Worm (Caenorhabditis elegans) whole organism, young adult: ENCODE results near the gene lgc-47.

Source experiments
- B0261.1 ChIP-seq: sonication (generic microtip); optimal IDR thresholded peaks from 2 replicates; lab custom pipeline; 2016; ENCODE audit warnings: mild to moderate bottlenecking, missing genetic modification characterization, moderate library complexity, missing compliant biosample characterization
- C06A6.2 ChIP-seq: fragments of 200-800 bp; sonication (Bioruptor generic); conservative IDR thresholded peaks from 2 replicates; pipeline ENCODE4 v1.3.6; 2022; ENCODE audit warnings: missing genetic modification characterization, missing compliant biosample characterization
- F23B12.7 ChIP-seq: sonication (generic microtip); optimal IDR thresholded peaks from 2 replicates; lab custom pipeline; 2017; ENCODE audit warnings: missing genetic modification characterization, mild to moderate bottlenecking, missing compliant biosample characterization, antibody characterized with exemption, moderate library complexity; ENCODE audit not compliant: insufficient read depth
- F33H1.4 ChIP-seq: fragments of 200-800 bp; sonication (Bioruptor generic); IDR thresholded peaks from 2 replicates; pipeline ENCODE4 v1.3.6; 2022; ENCODE audit warnings: missing genetic modification reagents, missing genetic modification characterization, missing compliant biosample characterization
- F39B2.1 ChIP-seq: fragments of 200-800 bp; sonication (Bioruptor generic); IDR thresholded peaks from 2 replicates; pipeline ENCODE4 v1.3.6; 2022; ENCODE audit warnings: missing genetic modification reagents, missing genetic modification characterization, missing compliant biosample characterization
- F55B11.4 ChIP-seq: sonication (generic microtip); optimal IDR thresholded peaks from 2 replicates; lab custom pipeline; 2016; ENCODE audit warnings: missing compliant biosample characterization, missing genetic modification characterization, borderline replicate concordance; ENCODE audit not compliant: insufficient read depth
- F57C9.4 ChIP-seq: sonication (generic microtip); optimal IDR thresholded peaks from 2 replicates; lab custom pipeline; 2017; ENCODE audit warnings: mild to moderate bottlenecking, missing genetic modification characterization, missing compliant biosample characterization
- Y79H2A.3 ChIP-seq: fragments of 200-800 bp; sonication (Bioruptor generic); conservative IDR thresholded peaks from 2 replicates; pipeline ENCODE4 v1.3.6; 2022; ENCODE audit warnings: missing genetic modification reagents, missing genetic modification characterization, missing compliant biosample characterization
- ZK185.1 ChIP-seq: sonication (generic microtip); optimal IDR thresholded peaks from 2 replicates; lab custom pipeline; 2016; ENCODE audit warnings: mild to moderate bottlenecking, missing genetic modification characterization, missing compliant biosample characterization; ENCODE audit not compliant: poor library complexity, severe bottlenecking
- aptf-3 ChIP-seq: fragments of 200-800 bp; sonication (Bioruptor generic); IDR thresholded peaks from 2 replicates; pipeline ENCODE4 v1.3.6; 2022; ENCODE audit warnings: missing genetic modification characterization, missing compliant biosample characterization
- atf-7 ChIP-seq: sonication (generic microtip); optimal IDR thresholded peaks from 2 replicates; lab custom pipeline; 2017; ENCODE audit warnings: mild to moderate bottlenecking, missing genetic modification characterization, missing compliant biosample characterization
- athp-1 ChIP-seq: sonication (generic microtip); optimal IDR thresholded peaks from 2 replicates; lab custom pipeline; 2017; ENCODE audit warnings: mild to moderate bottlenecking, missing genetic modification characterization, missing compliant biosample characterization
- attf-5 ChIP-seq: fragments of 200-800 bp; sonication (Bioruptor generic); optimal IDR thresholded peaks from 2 replicates; lab custom pipeline; 2018; ENCODE audit warnings: mild to moderate bottlenecking, missing genetic modification characterization, missing compliant biosample characterization
- attf-6 ChIP-seq: fragments of 200-800 bp; sonication (Bioruptor generic); IDR thresholded peaks from 2 replicates; pipeline ENCODE4 v1.3.6; 2022; ENCODE audit warnings: missing genetic modification reagents, missing genetic modification characterization, missing compliant biosample characterization
- bed-2 ChIP-seq: fragments of 200-800 bp; sonication (Bioruptor generic); IDR thresholded peaks from 2 replicates; pipeline ENCODE4 v1.3.6; 2022; ENCODE audit warnings: missing genetic modification reagents, missing genetic modification characterization, missing compliant biosample characterization
- ccch-3 ChIP-seq: fragments of 200-800 bp; sonication (Bioruptor generic); optimal IDR thresholded peaks from 2 replicates; lab custom pipeline; 2018; ENCODE audit warnings: mild to moderate bottlenecking, missing genetic modification characterization, missing compliant biosample characterization
- cebp-2 ChIP-seq: fragments of 200-800 bp; sonication (Bioruptor generic); IDR thresholded peaks from 2 replicates; pipeline ENCODE4 v1.3.6; 2022; ENCODE audit warnings: missing genetic modification characterization, missing compliant biosample characterization
- ceh-79 ChIP-seq: sonication (generic microtip); optimal IDR thresholded peaks from 2 replicates; lab custom pipeline; 2017; ENCODE audit warnings: mild to moderate bottlenecking, missing genetic modification characterization, missing compliant biosample characterization
- chd-7 ChIP-seq: sonication (generic microtip); optimal IDR thresholded peaks from 2 replicates; lab custom pipeline; 2016; ENCODE audit warnings: mild to moderate bottlenecking, missing genetic modification characterization, moderate library complexity, missing compliant biosample characterization
- die-1 ChIP-seq: sonication (generic microtip); optimal IDR thresholded peaks from 2 replicates; lab custom pipeline; 2016; ENCODE audit warnings: missing genotype, mild to moderate bottlenecking, missing genetic modification characterization, missing compliant biosample characterization
- dox-1 ChIP-seq: fragments of 200-800 bp; sonication (Bioruptor generic); IDR thresholded peaks from 2 replicates; pipeline ENCODE4 v1.3.6; 2022; ENCODE audit warnings: missing genetic modification reagents, missing genetic modification characterization, missing compliant biosample characterization
- egl-18 ChIP-seq: fragments of 200-800 bp; sonication (Bioruptor generic); IDR thresholded peaks from 2 replicates; pipeline ENCODE4 v1.3.6; 2022; ENCODE audit warnings: missing genetic modification reagents, missing genetic modification characterization, missing compliant biosample characterization
- ekl-4 ChIP-seq: fragments of 200-800 bp; sonication (Bioruptor generic); IDR thresholded peaks from 2 replicates; pipeline ENCODE4 v1.3.6; 2022; ENCODE audit warnings: missing genetic modification reagents, missing genetic modification characterization, missing compliant biosample characterization
- ets-4 ChIP-seq: fragments of 200-800 bp; sonication (Bioruptor generic); optimal IDR thresholded peaks from 2 replicates; lab custom pipeline; 2018; ENCODE audit warnings: mild to moderate bottlenecking, missing genetic modification characterization, missing compliant biosample characterization
- fkh-3 ChIP-seq: sonication (generic microtip); optimal IDR thresholded peaks from 2 replicates; lab custom pipeline; 2016; ENCODE audit warnings: mild to moderate bottlenecking, missing genetic modification characterization, missing compliant biosample characterization
- hlh-26 ChIP-seq: fragments of 200-800 bp; sonication (Bioruptor generic); conservative IDR thresholded peaks from 2 replicates; pipeline ENCODE4 v1.3.6; 2022; ENCODE audit warnings: missing genetic modification reagents, missing genetic modification characterization, missing compliant biosample characterization
- let-526 ChIP-seq: fragments of 200-800 bp; sonication (Bioruptor generic); IDR thresholded peaks from 2 replicates; pipeline ENCODE4 v1.3.6; 2022; ENCODE audit warnings: missing genetic modification reagents, missing genetic modification characterization, missing compliant biosample characterization
- madf-3 ChIP-seq: fragments of 200-800 bp; sonication (Bioruptor generic); IDR thresholded peaks from 2 replicates; pipeline ENCODE4 v1.3.6; 2022; ENCODE audit warnings: missing genetic modification reagents, missing genetic modification characterization, missing compliant biosample characterization
- madf-8 ChIP-seq: fragments of 200-800 bp; sonication (Bioruptor generic); conservative IDR thresholded peaks from 2 replicates; pipeline ENCODE4 v1.3.6; 2022; ENCODE audit warnings: missing genetic modification reagents, missing genetic modification characterization, missing compliant biosample characterization
- mcd-1 ChIP-seq: fragments of 200-800 bp; sonication (Bioruptor generic); IDR thresholded peaks from 2 replicates; pipeline ENCODE4 v1.3.6; 2022; ENCODE audit warnings: missing genetic modification reagents, missing genetic modification characterization, missing compliant biosample characterization
- nfya-2 ChIP-seq: fragments of 200-800 bp; sonication (Bioruptor generic); IDR thresholded peaks from 2 replicates; pipeline ENCODE4 v1.3.6; 2022; ENCODE audit warnings: missing genetic modification reagents, missing genetic modification characterization, missing compliant biosample characterization
- nhr-90 ChIP-seq: sonication (generic microtip); optimal IDR thresholded peaks from 2 replicates; lab custom pipeline; 2016; ENCODE audit warnings: missing genotype, mild to moderate bottlenecking, missing genetic modification characterization, missing compliant biosample characterization
- repo-1 ChIP-seq: sonication (generic microtip); optimal IDR thresholded peaks from 2 replicates; lab custom pipeline; 2017; ENCODE audit warnings: mild to moderate bottlenecking, missing genetic modification characterization, missing compliant biosample characterization
- tbp1 ChIP-seq: fragments of 200-800 bp; sonication (Bioruptor generic); optimal IDR thresholded peaks from 2 replicates; lab custom pipeline; 2018; ENCODE audit warnings: mild to moderate bottlenecking, missing genetic modification characterization, missing compliant biosample characterization
- ztf-26 ChIP-seq: sonication (generic microtip); optimal IDR thresholded peaks from 2 replicates; lab custom pipeline; 2017; ENCODE audit warnings: missing genetic modification characterization, missing compliant biosample characterization
- ztf-6 ChIP-seq: fragments of 200-800 bp; sonication (Bioruptor generic); IDR thresholded peaks from 2 replicates; pipeline ENCODE4 v1.3.6; 2022; ENCODE audit warnings: missing genetic modification reagents, missing genetic modification characterization, missing compliant biosample characterization

The lgc-47 gene

DNA sequence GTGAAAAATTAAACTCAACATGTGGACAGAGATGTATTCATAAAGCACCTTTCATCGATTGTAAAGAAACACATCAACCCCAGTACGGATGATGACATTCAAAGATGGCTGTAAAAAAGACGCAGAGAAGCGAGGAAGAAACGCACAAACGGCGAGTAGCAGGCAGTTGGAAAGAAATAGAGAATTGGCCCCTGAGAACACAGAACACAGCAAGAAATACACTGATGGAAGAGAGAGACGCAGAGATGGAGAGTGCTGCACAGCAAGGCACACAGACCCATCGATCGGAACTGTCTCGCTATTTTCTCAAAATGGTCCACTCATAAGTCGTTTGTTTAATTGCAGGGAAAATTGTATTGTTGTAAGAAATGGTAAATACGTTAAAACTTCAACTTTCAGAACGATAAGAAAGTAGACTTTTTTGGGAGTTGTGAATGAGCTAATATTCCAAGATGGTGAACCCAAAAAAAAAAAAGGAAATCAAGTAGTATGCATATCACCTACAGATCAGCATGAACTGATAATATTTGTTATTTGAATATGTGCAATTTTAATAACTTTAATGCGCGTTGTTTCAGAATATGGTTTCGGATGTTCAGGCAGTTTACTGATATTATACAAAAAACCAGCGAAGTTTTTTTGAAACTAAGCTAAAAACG, 15.3 kb upstream of the lgc-47 start (continued):
- TF ChIP-seq mcd-1 (GFP tag; lab: Robert Waterston, UW) (peak; percentile 39; the same call in 1 of the 2 replicates), F55B11.4 (tag; lab: Kevin White, UChicago) (no peak), egl-18 (no peak), attf-5 (peak; percentile 35), tbp1 (GFP tag; lab: Kevin White, UChicago) (no peak), ekl-4 (GFP tag; lab: Robert Waterston, UW) (no peak), ztf-26 (tag; lab: Kevin White, UChicago) (no peak), F23B12.7 (tag; lab: Kevin White, UChicago) (no peak), die-1 (tag; lab: Kevin White, UChicago) (no peak), let-526 (GFP tag; lab: Robert Waterston, UW) (no peak), cebp-2 (GFP tag; lab: Robert Waterston, UW) (no peak), F33H1.4 (no peak), madf-8 (GFP tag; lab: Robert Waterston, UW) (no peak), F57C9.4 (no peak), hlh-26 (GFP tag; lab: Robert Waterston, UW) (no peak), nfya-2 (GFP tag; lab: Robert Waterston, UW) (no peak), ceh-79 (no peak)

DNA sequence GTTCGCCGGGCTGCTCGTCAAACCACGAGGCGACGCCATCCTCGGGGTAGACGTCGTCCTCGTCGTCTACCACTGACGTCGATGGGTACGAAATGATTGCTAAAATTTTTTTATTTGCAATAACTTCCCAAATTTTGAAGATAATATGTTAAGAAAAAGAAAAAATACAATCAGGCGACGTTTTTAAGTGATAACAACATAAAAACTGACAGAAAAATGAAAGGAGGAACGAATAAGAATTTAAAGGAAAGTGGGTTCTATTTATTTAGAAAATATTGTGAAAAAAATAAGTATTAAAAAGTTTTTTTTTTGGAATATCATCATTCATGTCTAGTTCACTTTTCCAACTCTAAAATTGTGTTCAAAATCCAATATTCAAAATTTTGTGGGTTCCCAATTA, 14.7 kb upstream of the lgc-47 start, which contains the start of gene dpy-22:
dpy-22 (minus strand) TSS at position 101 of the 400 bp plus-strand sequence.
- TF ChIP-seq ZK185.1 (tag; lab: Kevin White, UChicago) (no peak), madf-8 (GFP tag; lab: Robert Waterston, UW) (no peak), Y79H2A.3 (GFP tag; lab: Robert Waterston, UW) (no peak), nhr-90 (tag; lab: Kevin White, UChicago) (no peak), bed-2 (GFP tag; lab: Robert Waterston, UW) (no peak), C06A6.2 (GFP tag; lab: Robert Waterston, UW) (no peak), ets-4 (GFP tag; lab: Kevin White, UChicago) (no peak), atf-7 (tag; lab: Kevin White, UChicago) (no peak), chd-7 (no peak), madf-3 (GFP tag; lab: Robert Waterston, UW) (no peak), ccch-3 (GFP tag; lab: Kevin White, UChicago) (no peak), dox-1 (no peak), athp-1 (tag; lab: Kevin White, UChicago) (no peak), B0261.1 (tag; lab: Kevin White, UChicago) (no peak), aptf-3 (GFP tag; lab: Robert Waterston, UW) (no peak), ztf-6 (GFP tag; lab: Robert Waterston, UW) (no peak), F39B2.1 (GFP tag; lab: Robert Waterston, UW) (no peak), attf-6 (GFP tag; lab: Robert Waterston, UW) (no peak), repo-1 (tag; lab: Kevin White, UChicago) (no peak), fkh-3 (no peak)
